Worm (Caenorhabditis elegans) whole organism, L3 larva: ENCODE results near the gene C10F3.7.

Experiments
- R02D3.7 ChIP-seq: fragments of 150-350 bp; optimal IDR thresholded peaks from 2 replicates; lab custom pipeline; 2014; ENCODE audit warnings: missing biosample characterization, missing genetic modification characterization
- aly-2 ChIP-seq: fragments of 150-350 bp; optimal IDR thresholded peaks from 2 replicates; lab custom pipeline; 2014; ENCODE audit warnings: missing biosample characterization, missing genetic modification characterization
- ama-1 ChIP-seq: fragments of 150-350 bp; optimal IDR thresholded peaks from 2 replicates; lab custom pipeline; 2018
- ceh-16 ChIP-seq: sonication (generic microtip); optimal IDR thresholded peaks from 2 replicates; lab custom pipeline; 2017; ENCODE audit warnings: missing biosample characterization, missing genetic modification characterization
- ceh-28 ChIP-seq: fragments of 150-350 bp; optimal IDR thresholded peaks from 2 replicates; lab custom pipeline; 2014; ENCODE audit warnings: missing biosample characterization, missing genetic modification reagents, missing genetic modification characterization
- ceh-9 ChIP-seq: sonication (generic microtip); optimal IDR thresholded peaks from 2 replicates; lab custom pipeline; 2018; ENCODE audit warnings: missing biosample characterization, missing genetic modification characterization
- daf-12 ChIP-seq: fragments of 150-350 bp; optimal IDR thresholded peaks from 2 replicates; lab custom pipeline; 2014; ENCODE audit warnings: missing biosample characterization, missing genetic modification reagents, missing genetic modification characterization
- egl-27 ChIP-seq: sonication (generic microtip); optimal IDR thresholded peaks from 4 replicates; lab custom pipeline; 2017; ENCODE audit warnings: missing biosample characterization, missing genetic modification reagents, missing genetic modification characterization
- elt-2 ChIP-seq: sonication (generic microtip); optimal IDR thresholded peaks from 2 replicates; lab custom pipeline; 2016; ENCODE audit warnings: missing genetic modification reagents, mild to moderate bottlenecking, missing genetic modification characterization, missing compliant biosample characterization
- elt-3 ChIP-seq, 3 experiments: fragments of 150-350 bp in 1 of 3; sonication (generic microtip) in 2 of 3; optimal IDR thresholded peaks; 2 replicates in 2 of 3; 4 replicates in 1 of 3; lab custom pipeline; 2014 to 2017; ENCODE audit warnings: missing biosample characterization in 3 of 3, missing genetic modification characterization in 3 of 3
- eor-1 ChIP-seq, 2 experiments: fragments of 150-350 bp; optimal IDR thresholded peaks; 2 replicates each; lab custom pipeline; 2014 to 2018; ENCODE audit warnings: missing biosample characterization in 2 of 2, missing genetic modification characterization in 2 of 2
- fkh-10 ChIP-seq: sonication (generic microtip); optimal IDR thresholded peaks from 2 replicates; lab custom pipeline; 2017; ENCODE audit warnings: missing biosample characterization, missing genetic modification reagents, missing genetic modification characterization
- hmg-11 ChIP-seq: sonication (generic microtip); optimal IDR thresholded peaks from 2 replicates; lab custom pipeline; 2016; ENCODE audit warnings: missing genetic modification characterization, missing compliant biosample characterization
- lin-15B ChIP-seq: fragments of 150-350 bp; optimal IDR thresholded peaks from 2 replicates; lab custom pipeline; 2014; ENCODE audit warnings: missing biosample characterization, missing genetic modification characterization
- lin-39 ChIP-seq: fragments of 150-350 bp; optimal IDR thresholded peaks from 2 replicates; lab custom pipeline; 2018; ENCODE audit warnings: missing biosample characterization, missing genetic modification reagents, missing genetic modification characterization
- mml-1 ChIP-seq: fragments of 150-350 bp; sonication (generic microtip); optimal IDR thresholded peaks from 3 replicates; lab custom pipeline; 2014; ENCODE audit warnings: missing biosample characterization, missing genetic modification characterization
- nfya-1 ChIP-seq: sonication (generic microtip); optimal IDR thresholded peaks from 2 replicates; lab custom pipeline; 2017; ENCODE audit warnings: missing genetic modification characterization, mild to moderate bottlenecking, missing compliant biosample characterization, antibody characterized with exemption, moderate library complexity; ENCODE audit not compliant: insufficient read depth
- nhr-11 ChIP-seq: fragments of 150-350 bp; optimal IDR thresholded peaks from 2 replicates; lab custom pipeline; 2014; ENCODE audit warnings: missing biosample characterization, missing genetic modification characterization
- nhr-23 ChIP-seq: fragments of 150-350 bp; optimal IDR thresholded peaks from 2 replicates; lab custom pipeline; 2014; ENCODE audit warnings: missing biosample characterization, missing genetic modification reagents, missing genetic modification characterization
- nhr-237 ChIP-seq: fragments of 150-350 bp; optimal IDR thresholded peaks from 2 replicates; lab custom pipeline; 2014; ENCODE audit warnings: missing biosample characterization, missing genetic modification characterization
- nhr-25 ChIP-seq: sonication (generic microtip); optimal IDR thresholded peaks from 2 replicates; lab custom pipeline; 2017; ENCODE audit warnings: missing biosample characterization, missing genetic modification characterization
- nhr-43 ChIP-seq: sonication (generic microtip); optimal IDR thresholded peaks from 2 replicates; lab custom pipeline; 2016; ENCODE audit warnings: mild to moderate bottlenecking, missing genetic modification characterization, missing compliant biosample characterization; ENCODE audit not compliant: poor library complexity, severe bottlenecking
- nhr-67 ChIP-seq: fragments of 150-350 bp; optimal IDR thresholded peaks from 2 replicates; lab custom pipeline; 2014; ENCODE audit warnings: missing biosample characterization, missing genetic modification characterization
- pha-4 ChIP-seq: fragments of 150-350 bp; optimal IDR thresholded peaks from 2 replicates; lab custom pipeline; 2014; ENCODE audit warnings: missing biosample characterization, missing genetic modification reagents, missing genetic modification characterization
- pqm-1 ChIP-seq: fragments of 150-350 bp; optimal IDR thresholded peaks from 2 replicates; lab custom pipeline; 2017; ENCODE audit warnings: missing biosample characterization, missing genetic modification characterization, inconsistent platforms
- sea-2 ChIP-seq: fragments of 150-350 bp; sonication (generic microtip); optimal IDR thresholded peaks from 4 replicates; lab custom pipeline; 2014; ENCODE audit warnings: missing biosample characterization, missing genetic modification reagents, missing genetic modification characterization
- skn-1 ChIP-seq: fragments of 150-350 bp; optimal IDR thresholded peaks from 2 replicates; lab custom pipeline; 2014; ENCODE audit warnings: missing biosample characterization, missing genetic modification characterization
- snpc-4 ChIP-seq: fragments of 150-350 bp; optimal IDR thresholded peaks from 2 replicates; lab custom pipeline; 2014; ENCODE audit warnings: missing biosample characterization, missing genetic modification characterization
- tbx-2 ChIP-seq: sonication (generic microtip); optimal IDR thresholded peaks from 2 replicates; lab custom pipeline; 2016; ENCODE audit warnings: mild to moderate bottlenecking, missing genetic modification characterization, missing compliant biosample characterization
- unc-62 ChIP-seq: fragments of 150-350 bp; sonication (generic microtip); optimal IDR thresholded peaks from 4 replicates; lab custom pipeline; 2014; ENCODE audit warnings: missing biosample characterization, missing genetic modification reagents, missing genetic modification characterization
- zag-1 ChIP-seq: fragments of 150-350 bp; optimal IDR thresholded peaks from 2 replicates; lab custom pipeline; 2014; ENCODE audit warnings: missing biosample characterization, missing genetic modification characterization
- ztf-11 ChIP-seq: fragments of 150-350 bp; optimal IDR thresholded peaks from 2 replicates; lab custom pipeline; 2014; ENCODE audit warnings: missing biosample characterization, missing genetic modification characterization
- ztf-4 ChIP-seq: fragments of 150-350 bp; optimal IDR thresholded peaks from 2 replicates; lab custom pipeline; 2014; ENCODE audit warnings: missing biosample characterization, missing genetic modification characterization

C10F3.7 gene

DNA sequence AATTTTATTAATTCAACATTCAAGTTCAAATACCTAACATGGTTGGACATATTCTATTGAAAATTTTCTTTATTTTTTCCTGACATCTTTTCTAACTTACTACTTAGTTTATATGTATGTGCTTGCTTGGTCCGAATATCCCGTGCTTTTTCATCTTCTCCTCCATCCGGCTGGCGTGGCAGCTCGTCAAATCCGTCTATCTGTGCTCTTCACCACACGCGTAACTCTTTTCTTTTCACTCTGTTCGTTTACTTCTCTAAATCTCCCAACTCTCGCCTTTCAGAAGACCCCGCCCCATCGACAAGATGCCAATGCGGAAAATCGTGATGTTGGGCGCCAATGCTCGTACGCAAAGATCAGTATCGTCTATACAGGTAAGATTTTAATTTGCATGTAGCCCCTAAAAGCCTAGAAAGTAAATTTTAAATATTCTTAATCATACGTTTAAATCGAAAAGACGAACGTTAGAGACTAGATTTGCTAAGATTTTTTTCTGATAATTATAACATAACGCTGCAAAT, 21.9 kb downstream of the C10F3.7 start:
- peak; percentile 53 for TF ChIP-seq nfya-1 (tag; lab: Kevin White, UChicago)
- TF ChIP-seq lin-39: peak; percentile 36
- no peak for TF ChIP-seq eor-1 (tag; optimal IDR thresholded peaks at IDR 0.05; lab: Kevin White, UChicago)

DNA sequence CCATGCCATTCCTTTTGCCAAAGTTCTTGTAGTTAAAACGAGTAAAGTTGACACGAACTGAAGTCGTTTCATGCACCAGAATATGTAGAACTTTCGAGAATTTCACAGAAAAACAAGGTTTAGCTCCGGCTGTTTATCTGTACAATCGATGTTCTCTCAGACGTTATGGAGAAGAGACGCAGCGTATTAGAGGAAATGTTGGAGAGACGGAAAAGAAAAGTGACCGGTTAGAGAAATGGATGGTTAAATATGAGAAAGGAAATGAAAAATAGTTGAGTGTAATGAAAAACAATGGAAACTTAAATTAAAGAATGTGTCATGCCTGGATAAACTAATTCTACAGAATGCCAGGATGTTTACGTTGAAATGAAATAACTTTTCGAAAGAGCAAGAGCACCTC, 23.0 kb downstream of the C10F3.7 start, which contains the start of gene pcm-1:
TSS of gene pcm-1 (minus strand) at position 187 of the 400 bp plus-strand sequence.
- TF ChIP-seq snpc-4 (tag; lab: Kevin White, UChicago) (peak; percentile 25), ztf-4 (no peak), nhr-25 (tag; lab: Kevin White, UChicago) (no peak), ceh-28 (tag; lab: Kevin White, UChicago) (peak; percentile 34), lin-39 (peak; percentile 2), nfya-1 (tag; lab: Kevin White, UChicago) (peak; percentile 62), hmg-11 (tag; lab: Kevin White, UChicago) (peak; percentile 2), unc-62 (no peak)

ce11 chrV:5963092-5963491, 23.6 kb downstream of the C10F3.7 start:
- no peak for TF ChIP-seq elt-2 (tag; lab: Kevin White, UChicago)
- TF ChIP-seq nhr-67 (tag; lab: Kevin White, UChicago): no peak
- no peak for TF ChIP-seq nhr-25 (tag; lab: Kevin White, UChicago)
- TF ChIP-seq lin-15B (tag; lab: Kevin White, UChicago): no peak
- TF ChIP-seq ceh-9 (tag; lab: Kevin White, UChicago): no peak

DNA sequence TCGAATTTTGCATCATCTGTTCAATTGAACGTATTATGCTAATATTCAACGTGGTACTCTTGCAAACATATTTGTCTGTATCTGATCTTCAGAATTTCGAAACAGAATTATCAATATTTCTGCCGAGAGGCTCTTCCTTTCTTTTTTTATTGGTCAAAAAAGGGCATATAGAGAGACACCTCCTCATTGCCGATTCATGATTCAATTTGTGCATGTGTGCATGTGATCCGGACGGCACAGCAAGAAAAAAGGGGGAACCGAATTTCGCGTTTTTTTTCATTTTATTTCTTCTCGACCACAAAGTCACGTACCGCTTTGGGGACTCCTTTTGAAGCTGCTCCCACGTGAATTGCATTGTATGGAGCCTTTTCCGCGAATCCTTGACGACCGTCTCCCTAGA, 25.1 kb downstream of the C10F3.7 start, which contains the start of gene mcp-1:
TSS of gene mcp-1 (plus strand) at position 292 of the 400 bp plus-strand sequence.
- TF ChIP-seq nhr-237 (tag; lab: Kevin White, UChicago): no peak
- TF ChIP-seq nfya-1 (tag; lab: Kevin White, UChicago): peak; percentile 26
- TF ChIP-seq fkh-10 (GFP tag; lab: Kevin White, UChicago): peak; percentile 83

- TF ChIP-seq mml-1: no peak
- no peak for TF ChIP-seq hmg-11 (tag; lab: Kevin White, UChicago)
- TF ChIP-seq daf-12 (tag; lab: Kevin White, UChicago): no peak
- TF ChIP-seq ceh-16: no peak
- no peak for TF ChIP-seq pha-4
- TF ChIP-seq pqm-1 (tag; lab: Kevin White, UChicago): no peak
- TF ChIP-seq nhr-43 (tag; lab: Kevin White, UChicago): no peak
- no peak for TF ChIP-seq R02D3.7 (tag; lab: Kevin White, UChicago)
- TF ChIP-seq, all 47 proteins: peak for 0
These were observed 31.0 kb downstream of the C10F3.7 start for ce11 chrV:5955627-5956026.

DNA sequence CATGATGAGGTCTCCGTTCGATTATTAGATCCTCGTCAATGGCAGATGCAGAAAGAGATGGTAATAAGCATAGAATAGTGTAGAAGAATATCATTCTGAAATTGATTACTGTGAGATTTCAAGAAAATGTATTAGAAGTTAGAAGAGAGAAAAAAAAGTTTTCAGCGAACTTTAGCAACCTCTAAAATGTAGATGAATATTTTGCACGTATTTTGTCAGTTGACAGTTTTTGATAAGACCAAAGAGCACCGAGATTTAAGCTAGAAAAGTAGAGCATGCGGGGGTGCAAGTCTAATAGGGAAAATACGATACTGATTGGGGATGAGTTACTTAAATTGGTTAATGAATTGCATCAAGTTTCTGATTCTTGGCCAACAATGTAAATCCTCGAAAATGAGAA, 31.9 kb downstream of the C10F3.7 start, which contains the start of gene M03F8.6:
TSS of gene M03F8.6 (minus strand) at position 101 of the 400 bp plus-strand sequence.
- no peak for TF ChIP-seq nhr-237 (tag; lab: Kevin White, UChicago)
- TF ChIP-seq lin-39: no peak
- TF ChIP-seq nhr-25 (tag; lab: Kevin White, UChicago): no peak
- no peak for TF ChIP-seq ztf-11 (tag; lab: Kevin White, UChicago)
- no peak for TF ChIP-seq nhr-23
- TF ChIP-seq nfya-1 (tag; lab: Kevin White, UChicago): no peak
- no peak for TF ChIP-seq sea-2
- no peak for TF ChIP-seq skn-1 (tag; lab: Kevin White, UChicago)
- TF ChIP-seq elt-3 (tag; optimal IDR thresholded peaks at IDR 0.05; lab: Kevin White, UChicago): no peak
- TF ChIP-seq nhr-67 (tag; lab: Kevin White, UChicago): no peak
- no peak for TF ChIP-seq nhr-11
- no peak for TF ChIP-seq tbx-2 (tag; lab: Kevin White, UChicago)
- TF ChIP-seq ama-1: no peak
- no peak for TF ChIP-seq ceh-16
- no peak for TF ChIP-seq egl-27 (tag; lab: Kevin White, UChicago)
- TF ChIP-seq aly-2: no peak
- no peak for TF ChIP-seq ceh-28 (tag; lab: Kevin White, UChicago)
- no peak for TF ChIP-seq zag-1 (tag; lab: Kevin White, UChicago)
- TF ChIP-seq hmg-11 (tag; lab: Kevin White, UChicago): no peak
